Worm (Caenorhabditis elegans) whole organism, L3 larva: ENCODE measurements around the gene T24E12.1.
A peak's percentile ranks its signal among the peaks of the same experiment; 100 is the strongest.
"Not testable (repeated sequence)": the region's sequence is repeated elsewhere in the genome, so short reads cannot be mapped to it uniquely, and the experiment has no call there.

Source experiments
- aly-2 ChIP-seq: fragments of 150-350 bp; optimal IDR thresholded peaks from 2 replicates; lab custom pipeline; 2014; ENCODE audit warnings: missing biosample characterization, missing genetic modification characterization
- ceh-16 ChIP-seq: sonication (generic microtip); optimal IDR thresholded peaks from 2 replicates; lab custom pipeline; 2017; ENCODE audit warnings: missing biosample characterization, missing genetic modification characterization
- ceh-28 ChIP-seq: fragments of 150-350 bp; optimal IDR thresholded peaks from 2 replicates; lab custom pipeline; 2014; ENCODE audit warnings: missing biosample characterization, missing genetic modification reagents, missing genetic modification characterization
- ceh-82 ChIP-seq: fragments of 150-350 bp; optimal IDR thresholded peaks from 2 replicates; lab custom pipeline; 2014; ENCODE audit warnings: missing biosample characterization, missing genetic modification characterization
- ceh-9 ChIP-seq: sonication (generic microtip); optimal IDR thresholded peaks from 2 replicates; lab custom pipeline; 2018; ENCODE audit warnings: missing biosample characterization, missing genetic modification characterization
- daf-12 ChIP-seq: fragments of 150-350 bp; optimal IDR thresholded peaks from 2 replicates; lab custom pipeline; 2014; ENCODE audit warnings: missing biosample characterization, missing genetic modification reagents, missing genetic modification characterization
- egl-5 ChIP-seq: fragments of 150-350 bp; optimal IDR thresholded peaks from 2 replicates; lab custom pipeline; 2017; ENCODE audit warnings: missing biosample characterization, missing genetic modification reagents, missing genetic modification characterization, inconsistent platforms
- elt-2 ChIP-seq: sonication (generic microtip); optimal IDR thresholded peaks from 2 replicates; lab custom pipeline; 2016; ENCODE audit warnings: missing genetic modification reagents, mild to moderate bottlenecking, missing genetic modification characterization, missing compliant biosample characterization
- eor-1 ChIP-seq, 2 experiments: fragments of 150-350 bp; optimal IDR thresholded peaks; 2 replicates each; lab custom pipeline; 2014 to 2018; ENCODE audit warnings: missing biosample characterization in 2 of 2, missing genetic modification characterization in 2 of 2
- fkh-10 ChIP-seq: sonication (generic microtip); optimal IDR thresholded peaks from 2 replicates; lab custom pipeline; 2017; ENCODE audit warnings: missing biosample characterization, missing genetic modification reagents, missing genetic modification characterization
- hmg-11 ChIP-seq: sonication (generic microtip); optimal IDR thresholded peaks from 2 replicates; lab custom pipeline; 2016; ENCODE audit warnings: missing genetic modification characterization, missing compliant biosample characterization
- jun-1 ChIP-seq: fragments of 150-350 bp; optimal IDR thresholded peaks from 2 replicates; lab custom pipeline; 2014; ENCODE audit warnings: missing biosample characterization, missing genetic modification reagents, missing genetic modification characterization
- lin-39 ChIP-seq: fragments of 150-350 bp; optimal IDR thresholded peaks from 2 replicates; lab custom pipeline; 2018; ENCODE audit warnings: missing biosample characterization, missing genetic modification reagents, missing genetic modification characterization
- lsy-12 ChIP-seq: sonication (generic microtip); optimal IDR thresholded peaks from 2 replicates; lab custom pipeline; 2016; ENCODE audit warnings: mild to moderate bottlenecking, missing genetic modification characterization, missing compliant biosample characterization
- mml-1 ChIP-seq: fragments of 150-350 bp; sonication (generic microtip); optimal IDR thresholded peaks from 3 replicates; lab custom pipeline; 2014; ENCODE audit warnings: missing biosample characterization, missing genetic modification characterization
- nfya-1 ChIP-seq: sonication (generic microtip); optimal IDR thresholded peaks from 2 replicates; lab custom pipeline; 2017; ENCODE audit warnings: missing genetic modification characterization, mild to moderate bottlenecking, missing compliant biosample characterization, antibody characterized with exemption, moderate library complexity; ENCODE audit not compliant: insufficient read depth
- nhr-237 ChIP-seq: fragments of 150-350 bp; optimal IDR thresholded peaks from 2 replicates; lab custom pipeline; 2014; ENCODE audit warnings: missing biosample characterization, missing genetic modification characterization
- nhr-25 ChIP-seq: sonication (generic microtip); optimal IDR thresholded peaks from 2 replicates; lab custom pipeline; 2017; ENCODE audit warnings: missing biosample characterization, missing genetic modification characterization
- nhr-28 ChIP-seq: fragments of 150-350 bp; optimal IDR thresholded peaks from 2 replicates; lab custom pipeline; 2014; ENCODE audit warnings: missing biosample characterization, missing genetic modification characterization
- nhr-67 ChIP-seq: fragments of 150-350 bp; optimal IDR thresholded peaks from 2 replicates; lab custom pipeline; 2014; ENCODE audit warnings: missing biosample characterization, missing genetic modification characterization
- nhr-76 ChIP-seq: fragments of 150-350 bp; sonication (generic microtip); optimal IDR thresholded peaks from 5 replicates; lab custom pipeline; 2014; ENCODE audit warnings: missing biosample characterization, missing genetic modification characterization
- pha-4 ChIP-seq: fragments of 150-350 bp; optimal IDR thresholded peaks from 2 replicates; lab custom pipeline; 2014; ENCODE audit warnings: missing biosample characterization, missing genetic modification reagents, missing genetic modification characterization
- pqm-1 ChIP-seq: fragments of 150-350 bp; optimal IDR thresholded peaks from 2 replicates; lab custom pipeline; 2017; ENCODE audit warnings: missing biosample characterization, missing genetic modification characterization, inconsistent platforms
- sea-2 ChIP-seq: fragments of 150-350 bp; sonication (generic microtip); optimal IDR thresholded peaks from 4 replicates; lab custom pipeline; 2014; ENCODE audit warnings: missing biosample characterization, missing genetic modification reagents, missing genetic modification characterization
- snpc-4 ChIP-seq: fragments of 150-350 bp; optimal IDR thresholded peaks from 2 replicates; lab custom pipeline; 2014; ENCODE audit warnings: missing biosample characterization, missing genetic modification characterization
- tbx-2 ChIP-seq: sonication (generic microtip); optimal IDR thresholded peaks from 2 replicates; lab custom pipeline; 2016; ENCODE audit warnings: mild to moderate bottlenecking, missing genetic modification characterization, missing compliant biosample characterization
- unc-62 ChIP-seq: fragments of 150-350 bp; sonication (generic microtip); optimal IDR thresholded peaks from 4 replicates; lab custom pipeline; 2014; ENCODE audit warnings: missing biosample characterization, missing genetic modification reagents, missing genetic modification characterization
- ztf-4 ChIP-seq: fragments of 150-350 bp; optimal IDR thresholded peaks from 2 replicates; lab custom pipeline; 2014; ENCODE audit warnings: missing biosample characterization, missing genetic modification characterization

Gene T24E12.1

DNA sequence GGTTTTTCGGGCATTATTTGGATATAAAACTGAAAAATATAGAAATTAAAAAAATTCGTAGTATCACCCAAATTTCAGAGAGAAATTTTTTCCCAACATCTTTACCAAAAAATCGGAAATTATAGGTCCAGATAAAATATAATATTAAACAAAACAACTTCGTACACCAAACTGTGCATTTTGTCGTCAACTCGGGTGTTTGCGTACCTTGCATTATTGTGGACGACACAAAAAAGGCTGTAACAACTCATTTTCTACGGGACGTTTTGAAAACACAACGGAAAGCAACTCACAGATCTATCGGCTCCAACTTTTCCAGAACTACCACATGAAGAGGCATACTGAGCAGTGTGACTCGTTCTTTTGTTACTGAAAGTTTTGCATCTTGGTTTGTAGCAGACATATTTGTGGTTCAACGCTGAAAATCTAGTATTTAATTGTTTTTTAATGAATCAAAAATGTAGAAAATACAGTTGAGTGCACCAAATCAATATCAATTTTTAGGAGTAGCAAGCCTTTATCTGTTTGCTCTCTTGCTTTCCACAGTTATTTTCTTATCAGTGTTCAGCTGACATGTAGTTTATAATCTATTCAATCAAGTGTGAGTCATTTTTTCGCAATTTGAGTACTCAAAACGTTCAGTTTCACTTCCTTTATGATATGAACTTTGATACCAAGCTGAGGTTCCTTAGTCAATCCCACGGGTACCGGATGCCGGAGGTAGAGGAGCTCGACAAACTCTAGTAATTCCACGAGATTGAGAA is 30.3 kb downstream of the T24E12.1 start:
- no peak for TF ChIP-seq sea-2
- TF ChIP-seq eor-1 (tag; optimal IDR thresholded peaks at IDR 0.05; lab: Kevin White, UChicago) = no peak
- no peak for TF ChIP-seq nhr-76 (tag; lab: Kevin White, UChicago)
- TF ChIP-seq elt-2 (tag; lab: Kevin White, UChicago) = peak; percentile 93
- no peak for TF ChIP-seq nhr-67 (tag; lab: Kevin White, UChicago)
- TF ChIP-seq lin-39 = no peak
- no peak for TF ChIP-seq snpc-4
- peak; percentile 6 for TF ChIP-seq pha-4 (tag; lab: Kevin White, UChicago)
- peak; percentile 83 for TF ChIP-seq jun-1
- no peak for TF ChIP-seq nfya-1 (tag; lab: Kevin White, UChicago)
- peak; percentile 5 for TF ChIP-seq hmg-11 (tag; lab: Kevin White, UChicago)
- TF ChIP-seq ceh-16 (tag; lab: Kevin White, UChicago) = no peak
- peak; percentile 80 for TF ChIP-seq pqm-1 (tag; lab: Kevin White, UChicago)
- no peak for TF ChIP-seq ztf-4
- no peak for TF ChIP-seq ceh-82 (tag; lab: Kevin White, UChicago)
- no peak for TF ChIP-seq fkh-10 (GFP tag; lab: Kevin White, UChicago)
- TF ChIP-seq daf-12 (tag; lab: Kevin White, UChicago) = no peak
- TF ChIP-seq lsy-12 (tag; lab: Kevin White, UChicago) = no peak
- no peak for TF ChIP-seq tbx-2 (tag; lab: Kevin White, UChicago)
- TF ChIP-seq ceh-28 (tag; lab: Kevin White, UChicago) = no peak
- TF ChIP-seq nhr-237 (tag; lab: Kevin White, UChicago) = no peak

DNA sequence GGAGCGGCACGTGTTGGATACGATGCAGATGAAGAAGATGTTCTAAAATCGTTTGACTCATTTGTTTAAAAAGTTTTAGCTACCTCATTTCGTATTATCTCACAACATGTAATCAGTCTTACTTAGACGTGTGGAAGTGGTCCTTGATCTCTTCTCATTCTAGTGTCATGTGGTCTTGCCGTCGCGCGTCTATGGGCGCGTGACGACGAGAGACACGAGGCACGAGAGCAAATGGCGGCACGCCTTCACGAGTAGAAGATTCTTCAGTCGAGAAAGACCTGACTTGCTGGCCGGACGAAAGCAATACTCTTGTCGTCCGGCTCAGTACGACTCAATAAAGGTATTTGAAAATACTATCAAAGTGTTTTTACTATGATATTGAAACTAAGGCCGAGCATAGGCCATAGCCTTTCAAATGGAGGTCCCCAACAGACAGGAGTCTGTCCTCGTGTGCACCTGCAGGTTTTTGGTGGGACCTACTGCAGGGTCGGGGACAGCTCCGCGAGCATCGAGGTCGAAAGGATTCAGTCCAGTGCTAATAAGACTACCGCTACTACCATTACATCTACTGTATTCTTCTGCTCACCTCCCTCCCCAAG is 31.0 kb downstream of the T24E12.1 start, which contains the start of gene fbxa-24:
TSS of gene fbxa-24 (plus strand) at position 276 of the 599 bp plus-strand sequence.
- TF ChIP-seq nhr-25; ceh-9 (tag; lab: Kevin White, UChicago); unc-62 (GFP tag; lab: Kevin White, UChicago): not testable (repeated sequence)

DNA sequence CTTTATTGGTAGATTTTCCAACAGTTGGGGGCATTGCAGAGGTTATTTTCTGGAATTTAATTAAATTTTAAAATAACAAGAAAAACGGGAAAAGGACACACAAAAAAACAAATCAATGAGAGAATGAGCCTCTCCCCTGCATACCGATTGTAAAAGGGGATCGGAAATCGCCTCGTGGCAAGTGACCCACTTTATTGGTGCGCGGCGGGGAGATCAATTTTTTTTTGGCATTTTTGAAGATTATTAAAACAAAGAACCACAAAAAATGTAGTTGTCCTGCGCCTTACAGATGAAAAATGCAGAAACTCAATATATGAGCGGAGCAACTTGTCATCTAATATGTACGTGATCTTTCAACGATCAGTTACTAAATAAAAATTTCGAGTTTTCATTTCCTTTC is 35.9 kb downstream of the T24E12.1 start, which contains the start of gene F54D10.7:
TSS of gene F54D10.7 (minus strand) at position 49 of the 400 bp plus-strand sequence.
- no peak for TF ChIP-seq aly-2 (tag; lab: Kevin White, UChicago)
- TF ChIP-seq, all 47 proteins: peak for 0

DNA sequence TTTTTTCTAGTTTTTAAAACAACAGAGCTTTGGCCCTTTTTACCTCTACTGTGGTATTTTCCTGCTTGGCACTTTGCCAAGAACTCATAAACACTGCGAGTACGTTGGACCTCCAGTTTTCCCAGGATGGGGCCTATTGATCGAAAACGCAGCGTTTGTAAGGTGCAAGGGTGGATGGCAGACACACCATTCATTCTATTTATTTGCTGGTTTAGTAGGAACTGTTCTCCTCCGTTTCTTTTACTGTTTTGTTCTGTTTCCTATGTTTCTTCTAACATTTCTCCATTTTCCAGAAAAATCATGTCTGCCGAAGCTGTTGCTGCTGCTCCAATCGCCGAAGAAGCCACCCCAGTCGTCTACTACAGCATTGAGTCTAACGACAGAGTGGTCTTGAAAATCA is 38.5 kb downstream of the T24E12.1 start, which contains the start of gene skr-15:
TSS of gene skr-15 (plus strand) at position 301 of the 400 bp plus-strand sequence.
- TF ChIP-seq eor-1 (tag; optimal IDR thresholded peaks at IDR 0.05; lab: Kevin White, UChicago) (no peak), ztf-4 (no peak), egl-5 (tag; lab: Kevin White, UChicago) (no peak), mml-1 (tag; lab: Kevin White, UChicago) (no peak)

DNA sequence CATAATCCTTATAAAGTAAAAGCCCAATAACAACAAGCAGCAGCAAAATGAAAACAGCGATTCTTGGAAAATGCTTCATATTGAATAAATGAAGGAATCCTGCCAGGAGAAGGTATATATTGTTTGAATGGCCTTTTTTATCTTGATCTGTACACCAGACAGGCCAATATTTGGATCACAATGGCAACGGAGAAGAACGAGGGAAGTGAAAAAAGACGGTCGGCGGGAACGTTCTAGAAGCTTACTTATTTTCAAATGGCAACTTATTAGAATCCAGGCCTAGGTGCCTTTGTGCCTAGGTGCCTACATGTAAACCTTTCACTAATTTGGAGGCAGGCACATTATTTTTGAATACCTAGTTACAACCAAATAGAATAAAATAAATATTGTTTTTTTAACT is 42.4 kb downstream of the T24E12.1 start, which contains the start of gene F54D10.8:
TSS of gene F54D10.8 (minus strand) at position 101 of the 400 bp plus-strand sequence.
- no peak for TF ChIP-seq nfya-1 (tag; lab: Kevin White, UChicago)
- no peak for TF ChIP-seq nhr-28 (tag; lab: Kevin White, UChicago)
- TF ChIP-seq, all 47 proteins: peak for 0

DNA sequence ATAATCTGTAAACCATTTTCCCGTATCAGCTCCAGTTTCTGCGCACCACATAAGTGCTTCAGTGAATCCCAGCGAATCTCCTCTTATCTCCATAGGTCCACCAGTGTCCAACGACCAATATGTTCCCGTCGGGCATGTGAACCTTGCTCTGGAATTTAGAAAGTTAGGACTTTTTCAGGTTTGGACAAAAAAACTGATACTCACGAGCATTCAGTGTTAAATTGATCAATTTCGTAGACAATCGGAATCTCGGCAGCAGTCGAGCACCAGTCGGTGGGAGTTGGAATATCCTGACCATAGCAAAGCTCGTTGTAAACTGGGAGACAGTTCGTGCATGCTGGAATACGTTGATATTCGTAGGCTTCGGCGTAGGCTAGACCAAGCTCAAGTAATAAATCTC is 44.3 kb downstream of the T24E12.1 start:
- no peak for TF ChIP-seq aly-2 (tag; lab: Kevin White, UChicago)
- TF ChIP-seq ztf-4 = no peak
